Worm (Caenorhabditis elegans): ENCODE results near the gene acs-4.

- TF ChIP-seq nhr-129 (tag; optimal IDR thresholded peaks at IDR 0.05) (no peak), R02D3.7 (tag; optimal IDR thresholded peaks at IDR 0.05) (no peak), unc-39 (tag; optimal IDR thresholded peaks at IDR 0.05) (no peak), gmeb-1 (tag; optimal IDR thresholded peaks at IDR 0.05) (no peak), fos-1 (tag; optimal IDR thresholded peaks at IDR 0.05) (no peak), ztf-4 (tag; optimal IDR thresholded peaks at IDR 0.05) (no peak), lsy-2 (tag; optimal IDR thresholded peaks at IDR 0.05) (no peak), nhr-77 (tag; optimal IDR thresholded peaks at IDR 0.05) (no peak)
Measured at ce11 chrIII:7165276-7165675, 2.4 kb upstream of the acs-4 start.

All from whole organism, L2 larva.